Fruit fly (Drosophila melanogaster) whole organism: ENCODE results near the gene Drice.

ENCODE experiments used
- CG8478 ChIP-seq: fragments of >200 bp; optimal IDR thresholded peaks from 2 replicates; lab custom pipeline; 2018; ENCODE audit warnings: inconsistent platforms
- Dll ChIP-seq: fragments of >200 bp; optimal IDR thresholded peaks from 2 replicates; lab custom pipeline; 2017
- EcR ChIP-seq, 2 experiments: fragments of >200 bp; optimal IDR thresholded peaks; 2 replicates each; lab custom pipeline; 2017; ENCODE audit warnings: missing biosample characterization in 2 of 2, missing genetic modification characterization in 2 of 2, missing genetic modification reagents in 2 of 2
- pan ChIP-seq: fragments of >200 bp; optimal IDR thresholded peaks from 2 replicates; lab custom pipeline; 2017
- psq ChIP-seq: fragments of >200 bp; optimal IDR thresholded peaks from 2 replicates; lab custom pipeline; 2017
- usp ChIP-seq: fragments of >200 bp; optimal IDR thresholded peaks from 2 replicates; lab custom pipeline; 2017; ENCODE audit warnings: missing biosample characterization, missing genetic modification characterization, mixed read lengths

Gene Drice

DNA sequence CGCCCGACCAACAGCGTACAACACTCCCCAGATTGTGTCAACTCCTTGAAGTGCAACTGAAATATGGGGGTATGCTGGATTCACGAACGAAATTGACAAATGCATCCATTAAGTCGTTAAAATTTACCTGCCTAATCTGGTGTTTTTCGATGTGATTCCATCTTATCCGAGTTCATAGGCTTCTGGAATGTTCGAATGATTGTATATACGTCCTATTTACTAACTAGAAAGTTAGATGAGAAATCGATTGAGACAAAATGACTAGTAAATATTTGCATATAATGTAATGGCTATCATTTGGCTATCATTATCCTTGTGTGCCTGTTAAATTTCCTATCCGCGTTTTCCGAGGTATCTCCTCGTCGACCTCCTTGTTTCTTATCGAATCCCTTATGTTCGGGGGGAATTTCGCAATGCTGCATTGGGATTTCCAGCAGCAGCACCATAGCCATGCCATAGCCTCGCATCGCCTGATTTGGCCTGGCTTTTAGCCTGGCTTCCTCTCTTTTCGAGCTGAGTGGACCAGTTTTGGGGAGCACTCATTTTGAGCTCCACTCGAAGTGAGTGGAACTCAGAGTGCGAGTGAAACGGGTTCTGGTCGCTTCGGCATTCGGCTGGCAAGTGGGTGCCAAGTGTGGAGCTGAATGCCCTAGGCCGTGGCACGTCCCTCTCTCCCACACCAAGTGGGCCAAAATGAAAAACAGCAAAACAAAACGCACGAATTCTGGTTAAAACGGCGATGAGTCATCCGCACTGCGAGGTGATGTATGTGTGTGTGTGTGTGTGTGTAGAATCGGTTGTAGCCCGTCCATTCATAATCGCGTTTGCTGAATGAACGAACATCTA is 21.1 kb upstream of the Drice start:
- peak in 1 of 2 experiments; percentile 0 for TF ChIP-seq EcR (GFP tag; optimal IDR thresholded peaks at IDR 0.05; lab: Kevin White, UChicago)
- TF ChIP-seq pan (lab: Kevin White, UChicago) = peak; percentile 93
- no peak for TF ChIP-seq usp

DNA sequence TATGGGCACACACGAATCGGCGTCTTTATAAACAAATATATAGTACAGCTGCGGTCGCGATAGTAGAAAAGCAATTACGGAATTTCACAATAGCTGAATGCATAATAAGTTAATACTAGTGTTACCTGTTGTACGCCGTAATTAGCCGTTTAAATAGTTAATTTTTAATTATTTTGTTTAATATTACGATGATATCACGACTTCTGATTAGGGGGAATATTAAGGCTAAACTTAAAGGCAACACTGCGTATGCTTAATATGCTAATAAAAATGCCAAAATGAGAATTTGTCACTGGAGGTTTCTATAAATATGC is 20.5 kb upstream of the Drice start:
- TF ChIP-seq EcR (GFP tag; optimal IDR thresholded peaks at IDR 0.05; lab: Kevin White, UChicago) (no peak), usp (no peak), Dll (no peak), psq (lab: Kevin White, UChicago) (no peak), CG8478 (lab: Kevin White, UChicago) (no peak), pan (lab: Kevin White, UChicago) (no peak)

- TF ChIP-seq usp (no peak), psq (lab: Kevin White, UChicago) (no peak), EcR (GFP tag; optimal IDR thresholded peaks at IDR 0.05; lab: Kevin White, UChicago) (no peak), CG8478 (lab: Kevin White, UChicago) (no peak), Dll (no peak), pan (lab: Kevin White, UChicago) (no peak)
These were observed 18.9 kb upstream of the Drice start, which contains the start of gene fig for dm6 chr3R:29780402-29781029. Gene fig, minus strand, starts transcription at chr3R:29780452.

DNA sequence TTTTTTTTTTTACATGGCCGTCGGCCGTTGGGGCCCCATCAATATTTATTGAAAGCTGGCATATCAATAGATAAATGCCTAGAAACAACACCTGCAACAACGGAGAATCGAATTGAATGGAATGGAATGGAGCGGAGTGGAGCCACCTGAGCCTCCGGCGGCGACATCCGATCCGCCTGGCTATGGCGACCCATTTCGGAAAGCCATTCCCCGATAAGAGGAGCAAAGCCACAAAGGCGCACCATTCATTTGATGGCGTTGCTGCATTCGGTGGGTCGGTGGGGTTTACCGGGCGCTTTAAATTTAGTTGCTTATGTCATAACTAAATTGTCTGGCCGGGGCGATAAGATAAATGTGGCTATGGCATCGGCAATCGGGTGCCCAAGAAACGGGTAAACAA is 17.6 kb upstream of the Drice start:
- TF ChIP-seq Dll (no peak), EcR (GFP tag; optimal IDR thresholded peaks at IDR 0.05; lab: Kevin White, UChicago) (no peak), pan (lab: Kevin White, UChicago) (no peak)

DNA sequence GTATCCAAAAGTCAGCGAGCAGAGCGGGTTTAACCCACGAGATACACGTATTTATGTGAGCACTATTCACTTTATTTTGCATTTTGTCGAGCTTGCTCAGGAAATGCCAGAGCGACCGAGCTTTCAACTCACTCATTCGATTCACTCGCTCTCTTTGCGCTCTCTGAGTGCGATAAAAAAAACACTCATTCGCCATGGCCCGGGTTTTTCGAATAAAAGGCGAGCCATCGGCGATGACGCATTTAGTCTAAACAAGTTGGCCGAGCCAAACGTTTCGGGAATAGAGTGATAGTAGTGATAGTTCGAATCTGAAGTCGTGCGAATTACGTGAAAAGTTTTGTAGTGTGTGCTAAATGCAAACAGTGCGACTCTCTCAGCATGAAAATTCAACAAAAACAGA is 17.1 kb upstream of the Drice start:
- TF ChIP-seq psq (lab: Kevin White, UChicago) (no peak), pan (lab: Kevin White, UChicago) (no peak), Dll (peak; percentile 75)

- TF ChIP-seq psq (lab: Kevin White, UChicago) (no peak), CG8478 (lab: Kevin White, UChicago) (no peak), usp (no peak), Dll (no peak), EcR (GFP tag; optimal IDR thresholded peaks at IDR 0.05; lab: Kevin White, UChicago) (no peak), pan (lab: Kevin White, UChicago) (no peak)
These were observed 16.2 kb upstream of the Drice start for dm6 chr3R:29783210-29783609.

- TF ChIP-seq Dll (no peak), usp (no peak), pan (lab: Kevin White, UChicago) (no peak)
These were observed 14.2 kb upstream of the Drice start for dm6 chr3R:29785242-29785641.

DNA sequence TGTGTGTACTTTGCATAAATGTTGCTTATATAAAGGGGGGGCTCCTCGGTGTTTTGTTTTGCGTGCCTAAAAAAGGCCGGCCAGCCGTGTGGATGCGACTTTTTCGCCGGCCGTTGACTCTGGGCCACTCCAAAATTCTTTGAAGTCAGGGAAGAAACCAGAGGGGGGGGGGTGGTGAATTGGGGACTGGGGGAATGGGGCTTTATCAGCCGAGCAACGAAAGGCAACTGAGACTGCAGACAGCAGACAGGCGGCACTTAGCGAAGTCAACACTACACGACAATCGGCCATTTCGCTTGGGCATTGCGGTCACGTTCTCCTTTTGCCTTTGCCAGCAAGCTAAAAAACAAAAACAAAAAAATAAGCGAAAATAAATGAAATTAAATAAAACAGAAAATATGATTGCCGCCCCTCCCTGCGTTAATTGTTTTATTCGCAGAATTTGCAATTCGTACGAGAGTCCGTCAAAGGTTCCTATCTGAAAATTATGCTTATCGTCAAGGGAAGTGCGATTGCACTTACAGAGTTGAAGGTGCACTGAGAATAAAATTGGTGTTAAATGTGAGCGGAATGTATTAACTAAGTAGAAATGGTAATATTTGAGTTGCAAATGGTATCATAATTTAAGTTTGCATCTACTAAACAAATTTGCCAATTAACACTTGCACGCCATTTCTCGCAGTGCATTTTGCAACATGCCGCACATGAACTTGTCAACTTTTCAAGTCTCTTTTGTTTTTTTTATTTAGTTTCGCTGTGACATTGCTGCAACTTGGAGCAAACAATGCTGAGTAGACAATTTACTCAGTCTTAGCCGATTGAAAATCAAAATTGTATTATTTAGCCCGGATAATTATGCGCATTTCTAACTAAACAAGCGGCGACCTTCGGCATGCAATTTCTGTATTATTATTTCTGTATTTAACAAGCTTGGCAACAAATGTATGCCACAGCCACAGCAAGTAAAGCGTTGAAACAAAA is 13.2 kb upstream of the Drice start:
- TF ChIP-seq Dll (no peak), psq (lab: Kevin White, UChicago) (no peak)

dm6 chr3R:29787891-29788549 is 11.4 kb upstream of the Drice start:
- TF ChIP-seq EcR (GFP tag; optimal IDR thresholded peaks at IDR 0.05; lab: Kevin White, UChicago) (no peak), psq (lab: Kevin White, UChicago) (no peak), usp (no peak), CG8478 (lab: Kevin White, UChicago) (no peak), pan (lab: Kevin White, UChicago) (no peak), Dll (no peak)

- TF ChIP-seq Dll (no peak), usp (no peak), psq (lab: Kevin White, UChicago) (no peak), CG8478 (lab: Kevin White, UChicago) (no peak), pan (lab: Kevin White, UChicago) (no peak), EcR (GFP tag; optimal IDR thresholded peaks at IDR 0.05; lab: Kevin White, UChicago) (no peak)
These were observed 9.3 kb upstream of the Drice start for dm6 chr3R:29790183-29790582.

DNA sequence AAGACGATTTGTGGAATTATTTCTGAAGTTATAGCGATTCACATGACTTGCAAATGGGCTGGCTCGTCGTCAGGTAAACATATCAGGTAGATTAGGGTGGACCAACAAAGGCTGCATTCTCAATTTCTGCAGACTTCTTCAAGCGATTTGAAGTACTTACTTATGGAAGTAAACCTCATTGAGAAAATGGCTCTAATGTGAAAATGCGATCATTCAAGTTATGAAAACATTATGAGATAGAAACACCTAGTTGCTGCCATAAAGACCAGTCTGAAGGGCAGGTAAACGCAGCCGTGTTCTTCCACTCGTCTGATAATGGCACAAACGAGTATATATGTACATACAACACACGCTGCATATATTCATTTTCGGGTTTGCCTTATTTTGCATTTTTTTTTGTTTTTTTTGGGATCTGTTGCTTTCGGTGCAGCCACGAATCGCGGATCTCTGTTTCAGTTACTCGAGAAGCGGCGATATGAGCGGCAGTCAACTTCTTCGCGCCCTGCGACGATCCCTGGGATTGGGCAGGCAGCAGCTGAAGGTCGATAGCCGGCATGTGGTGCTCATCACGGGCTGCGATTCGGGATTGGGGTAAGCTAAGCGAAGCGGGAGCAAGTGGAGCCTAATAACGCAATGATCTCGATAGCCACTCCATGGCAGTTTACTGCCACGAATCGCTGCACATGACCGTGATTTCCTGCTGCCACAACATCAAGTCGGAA is 5.1 kb upstream of the Drice start, which contains the start of gene sro:
Gene sro, plus strand, starts transcription at position 437 of the 722 bp plus-strand sequence.
- no peak for TF ChIP-seq CG8478 (lab: Kevin White, UChicago)
- no peak for TF ChIP-seq Dll
- no peak for TF ChIP-seq usp
- no peak for TF ChIP-seq psq (lab: Kevin White, UChicago)
- TF ChIP-seq EcR (GFP tag; optimal IDR thresholded peaks at IDR 0.05; lab: Kevin White, UChicago) = no peak
- TF ChIP-seq pan (lab: Kevin White, UChicago) = no peak
